Worm (Caenorhabditis elegans): ENCODE results near the gene T13F3.8.

The T13F3.8 gene

DNA sequence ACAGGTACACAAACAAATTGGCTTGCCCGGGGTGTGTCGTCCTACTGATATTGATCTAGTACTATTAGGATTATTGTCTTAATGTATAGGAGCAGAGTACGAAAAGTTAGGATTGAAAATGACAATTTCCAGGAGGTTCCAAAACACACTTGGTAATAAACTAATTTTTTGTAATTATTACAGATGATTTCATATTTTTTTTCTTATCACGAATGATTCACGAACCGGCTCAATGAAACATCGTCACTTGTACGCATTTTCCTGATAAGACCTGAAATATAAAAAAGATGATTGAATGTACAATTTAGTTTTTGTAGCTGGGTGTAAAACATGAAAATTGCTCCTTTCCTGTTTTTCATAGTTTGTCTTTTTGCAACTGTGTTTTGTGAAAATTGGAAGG, 32.8 kb downstream of the T13F3.8 start, which contains the start of the genes C31A11.13 and oac-6:
Gene C31A11.13, minus strand, starts transcription at position 113 of the 400 bp plus-strand sequence.
Gene oac-6, plus strand, starts transcription at position 279 of the 400 bp plus-strand sequence.
- TF ChIP-seq fos-1 (tag; optimal IDR thresholded peaks at IDR 0.05) (peak; percentile 71), unc-39 (tag; optimal IDR thresholded peaks at IDR 0.05) (no peak), skn-1 (tag; optimal IDR thresholded peaks at IDR 0.05) (no peak), ztf-1 (GFP tag; conservative IDR thresholded peaks at IDR 0.05) (no peak), nhr-6 (tag; optimal IDR thresholded peaks at IDR 0.05) (no peak), ztf-4 (tag; optimal IDR thresholded peaks at IDR 0.05) (no peak), sem-4 (tag; optimal IDR thresholded peaks at IDR 0.05) (no peak), mbf-1 (tag; optimal IDR thresholded peaks at IDR 0.05) (no peak)

DNA sequence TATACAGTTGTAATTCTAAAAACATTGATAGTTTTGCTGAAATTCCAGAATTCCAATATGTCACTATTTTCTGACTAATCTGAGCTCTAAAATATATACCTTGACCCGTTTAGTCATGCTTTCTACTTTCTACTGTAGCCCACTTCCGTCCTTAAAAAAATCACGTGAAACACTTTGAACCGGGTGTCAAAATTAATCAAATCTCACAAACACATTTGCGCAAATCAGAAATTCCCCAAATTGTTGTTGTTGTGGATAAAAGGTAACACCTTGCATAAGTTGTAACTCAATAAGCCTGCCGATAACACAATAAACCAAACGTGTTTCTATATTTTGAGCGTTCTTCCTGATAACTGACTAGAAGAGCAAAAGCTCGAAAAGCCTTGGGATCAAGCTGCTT, 37.7 kb downstream of the T13F3.8 start, which contains the start of gene srxa-7:
Gene srxa-7, plus strand, starts transcription at position 301 of the 400 bp plus-strand sequence.
- no peak for TF ChIP-seq zag-1 (tag; optimal IDR thresholded peaks at IDR 0.05)
- TF ChIP-seq Y55F3AM.14 (GFP tag; optimal IDR thresholded peaks at IDR 0.05): no peak
- no peak for TF ChIP-seq aly-2 (tag; optimal IDR thresholded peaks at IDR 0.05)
- no peak for TF ChIP-seq dmd-4 (tag; optimal IDR thresholded peaks at IDR 0.05)
- no peak for TF ChIP-seq unc-62 (GFP tag; optimal IDR thresholded peaks at IDR 0.05)
- no peak for TF ChIP-seq nhr-25 (tag; optimal IDR thresholded peaks at IDR 0.05)
- TF ChIP-seq ceh-16 (tag; optimal IDR thresholded peaks at IDR 0.05): no peak
- TF ChIP-seq ztf-1 (GFP tag; conservative IDR thresholded peaks at IDR 0.05): no peak
- no peak for TF ChIP-seq unc-39 (tag; optimal IDR thresholded peaks at IDR 0.05)
- no peak for TF ChIP-seq ztf-11 (tag; optimal IDR thresholded peaks at IDR 0.05)
- no peak for TF ChIP-seq nhr-129 (tag; optimal IDR thresholded peaks at IDR 0.05)
- TF ChIP-seq peb-1 (tag; optimal IDR thresholded peaks at IDR 0.05): no peak

DNA sequence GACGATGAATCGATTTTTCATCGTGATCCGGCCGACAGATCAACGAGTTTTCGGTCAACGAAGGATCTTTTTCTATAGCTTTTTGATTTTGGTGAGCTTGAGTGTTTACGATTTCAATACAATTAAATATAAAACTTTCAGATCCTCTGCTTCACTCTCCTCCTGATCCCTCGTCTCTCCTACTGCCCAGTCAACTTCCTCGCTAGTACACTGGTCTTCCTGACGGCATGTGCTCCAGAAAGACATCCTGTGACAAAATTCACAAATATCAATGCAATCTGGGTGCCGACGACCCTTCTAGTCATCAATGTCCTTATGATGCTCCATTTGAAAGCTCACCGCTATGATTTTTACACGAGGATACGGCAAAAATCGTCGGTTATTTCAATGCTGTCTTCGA, 38.7 kb downstream of the T13F3.8 start:
- TF ChIP-seq nhr-11 (tag; optimal IDR thresholded peaks at IDR 0.05) (no peak), nhr-21 (tag; optimal IDR thresholded peaks at IDR 0.05) (no peak), zag-1 (tag; optimal IDR thresholded peaks at IDR 0.05) (no peak), lin-13 (GFP tag; optimal IDR thresholded peaks at IDR 0.05) (no peak), mab-5 (tag; optimal IDR thresholded peaks at IDR 0.05) (no peak), unc-55 (GFP tag; optimal IDR thresholded peaks at IDR 0.05) (no peak), sem-4 (tag; optimal IDR thresholded peaks at IDR 0.05) (no peak), ceh-82 (tag; optimal IDR thresholded peaks at IDR 0.05) (no peak), mdl-1 (tag; optimal IDR thresholded peaks at IDR 0.05) (no peak), nhr-23 (tag; optimal IDR thresholded peaks at IDR 0.05) (no peak), alr-1 (tag; optimal IDR thresholded peaks at IDR 0.05) (no peak), unc-39 (tag; optimal IDR thresholded peaks at IDR 0.05) (no peak), C34F6.9 (tag; optimal IDR thresholded peaks at IDR 0.05) (no peak), ztf-4 (tag; optimal IDR thresholded peaks at IDR 0.05) (no peak), peb-1 (tag; optimal IDR thresholded peaks at IDR 0.05) (no peak), nhr-10 (tag; optimal IDR thresholded peaks at IDR 0.05) (no peak), lin-11 (tag; optimal IDR thresholded peaks at IDR 0.05) (no peak), ztf-1 (GFP tag; conservative IDR thresholded peaks at IDR 0.05) (no peak)

DNA sequence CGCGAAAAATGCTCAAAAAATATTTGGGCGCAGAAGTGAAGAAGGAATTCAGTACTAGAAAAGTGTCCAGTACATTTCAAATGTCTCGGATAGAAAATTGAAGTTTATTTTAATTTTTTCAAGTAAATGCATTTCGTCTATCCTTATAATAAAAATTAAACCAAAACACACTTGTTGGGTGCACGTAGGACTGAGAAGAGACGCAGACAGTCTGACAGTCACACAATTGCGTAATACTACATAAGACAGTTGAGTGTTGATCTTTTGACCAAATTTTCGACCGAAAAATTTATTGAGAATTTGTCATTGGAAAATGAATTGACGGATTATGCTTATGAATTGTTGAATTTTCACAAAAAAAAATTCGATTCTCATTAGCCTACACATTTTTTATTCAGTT, 39.9 kb downstream of the T13F3.8 start, which contains the start of gene oac-7:
Gene oac-7, plus strand, starts transcription at position 283 of the 400 bp plus-strand sequence.
- TF ChIP-seq elt-1 (tag; optimal IDR thresholded peaks at IDR 0.05) (no peak), fos-1 (tag; optimal IDR thresholded peaks at IDR 0.05) (peak; percentile 43), Y55F3AM.14 (GFP tag; optimal IDR thresholded peaks at IDR 0.05) (no peak), nhr-129 (tag; optimal IDR thresholded peaks at IDR 0.05) (peak; percentile 74), peb-1 (tag; optimal IDR thresholded peaks at IDR 0.05) (no peak), dmd-4 (tag; optimal IDR thresholded peaks at IDR 0.05) (no peak), sma-9 (GFP tag; optimal IDR thresholded peaks at IDR 0.05) (peak; percentile 73), sma-9 (tag; optimal IDR thresholded peaks at IDR 0.05) (no peak)

DNA sequence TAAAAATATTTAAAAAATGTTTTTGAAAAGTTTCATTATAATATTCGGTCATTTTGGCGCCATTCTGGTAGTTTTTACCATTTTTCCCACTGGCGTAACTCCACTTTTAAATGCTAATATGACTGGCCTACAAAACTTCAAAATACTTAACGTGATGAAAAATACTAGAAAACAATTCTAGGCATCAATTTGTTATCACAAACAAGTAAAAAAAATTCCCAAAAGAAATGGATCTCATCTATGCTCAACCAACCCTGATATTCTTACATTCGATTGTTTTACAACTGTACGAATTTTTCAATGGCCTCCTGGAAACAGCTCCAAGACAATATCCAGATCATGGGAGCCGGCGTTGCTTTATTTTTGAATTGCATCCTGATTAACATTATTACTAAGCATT, 45.4 kb downstream of the T13F3.8 start, which contains the start of gene str-214:
Gene str-214, plus strand, starts transcription at position 301 of the 400 bp plus-strand sequence.
- TF ChIP-seq nhr-12 (tag; optimal IDR thresholded peaks at IDR 0.05) (no peak), snpc-4 (tag; optimal IDR thresholded peaks at IDR 0.05) (no peak), nhr-25 (tag; optimal IDR thresholded peaks at IDR 0.05) (no peak), crh-2 (tag; optimal IDR thresholded peaks at IDR 0.05) (no peak), aly-2 (tag; optimal IDR thresholded peaks at IDR 0.05) (no peak), ama-1 (optimal IDR thresholded peaks at IDR 0.05) (no peak), egl-27 (tag; optimal IDR thresholded peaks at IDR 0.05) (no peak), Y55F3AM.14 (GFP tag; optimal IDR thresholded peaks at IDR 0.05) (no peak), F13H6.1 (tag; optimal IDR thresholded peaks at IDR 0.05) (no peak), lin-13 (GFP tag; optimal IDR thresholded peaks at IDR 0.05) (no peak), nhr-21 (tag; optimal IDR thresholded peaks at IDR 0.05) (no peak), R02D3.7 (tag; optimal IDR thresholded peaks at IDR 0.05) (no peak), unc-55 (GFP tag; optimal IDR thresholded peaks at IDR 0.05) (no peak), dmd-4 (tag; optimal IDR thresholded peaks at IDR 0.05) (no peak), ztf-1 (GFP tag; conservative IDR thresholded peaks at IDR 0.05) (no peak)
